Fruit fly (Drosophila melanogaster): Measurements from ENCODE around the gene CG4935.

CG4935 gene

dm6 chr2L:16275177-16275808 lies 13.4 kb downstream of the CG4935 start (continued):
- TF ChIP-seq CG11504 (tag; optimal IDR thresholded peaks at IDR 0.05) = peak; percentile 16
- no peak for TF ChIP-seq gsb-n (tag; optimal IDR thresholded peaks at IDR 0.05)
- peak; percentile 3 for TF ChIP-seq mam (GFP tag; optimal IDR thresholded peaks at IDR 0.05)
- no peak for TF ChIP-seq zen2 (GFP tag; IDR thresholded peaks at IDR 0.05; ENCODE audit: partially characterized antibody)
- TF ChIP-seq CG17359 (tag; optimal IDR thresholded peaks at IDR 0.05) = no peak
- no peak for TF ChIP-seq Bteb2 (GFP tag; optimal IDR thresholded peaks at IDR 0.05)
- no peak for TF ChIP-seq gcm2 (GFP tag; optimal IDR thresholded peaks at IDR 0.05)
- peak; percentile 94 for TF ChIP-seq onecut (GFP tag; IDR thresholded peaks at IDR 0.05)
- no peak for TF ChIP-seq Eip74EF (GFP tag; optimal IDR thresholded peaks at IDR 0.05)
- TF ChIP-seq CG2199 (GFP tag; IDR thresholded peaks at IDR 0.05) = no peak
- no peak for TF ChIP-seq sug (tag; optimal IDR thresholded peaks at IDR 0.05)
- TF ChIP-seq cg (GFP tag; optimal IDR thresholded peaks at IDR 0.05) = peak; percentile 25
- TF ChIP-seq ATbp (GFP tag; optimal IDR thresholded peaks at IDR 0.05) = no peak
- peak in 1 of 2 experiments; percentile 2 for TF ChIP-seq Trl (optimal IDR thresholded peaks at IDR 0.05)
- no peak for TF ChIP-seq Trl (GFP tag; optimal IDR thresholded peaks at IDR 0.05)
- TF ChIP-seq Med (GFP tag) = peak; percentile 56
- TF ChIP-seq ranshi (GFP tag; IDR thresholded peaks at IDR 0.05) = no peak
- no peak for TF ChIP-seq Sin3A (optimal IDR thresholded peaks at IDR 0.05)
- no peak for TF ChIP-seq slp2 (GFP tag; optimal IDR thresholded peaks at IDR 0.05)
- no peak for TF ChIP-seq wor (GFP tag; IDR thresholded peaks at IDR 0.05)
- no peak for TF ChIP-seq CG3838 (GFP tag; optimal IDR thresholded peaks at IDR 0.05)
- no peak for TF ChIP-seq CG2875 (GFP tag; optimal IDR thresholded peaks at IDR 0.05)
- TF ChIP-seq CG31224 (GFP tag; IDR thresholded peaks at IDR 0.05) = peak; percentile 98
- no peak for TF ChIP-seq CG3065 (GFP tag; optimal IDR thresholded peaks at IDR 0.05)
- TF ChIP-seq CG31365 (tag; optimal IDR thresholded peaks at IDR 0.05) = no peak
- TF ChIP-seq CG8944 (GFP tag; optimal IDR thresholded peaks at IDR 0.05) = no peak
- no peak for TF ChIP-seq CG4707 (GFP tag; optimal IDR thresholded peaks at IDR 0.05)
- no peak for TF ChIP-seq sima (GFP tag; optimal IDR thresholded peaks at IDR 0.05)

- TF ChIP-seq crp (GFP tag; optimal IDR thresholded peaks at IDR 0.05) (no peak), CG16813 (GFP tag; IDR thresholded peaks at IDR 0.05; ENCODE audit: partially characterized antibody) (no peak), scrt (GFP tag; optimal IDR thresholded peaks at IDR 0.05) (peak; percentile 50), lola (GFP tag; optimal IDR thresholded peaks at IDR 0.05) (peak in 1 of 3 experiments; percentile 28), gfzf (GFP tag; optimal IDR thresholded peaks at IDR 0.05) (no peak), CG3065 (GFP tag; optimal IDR thresholded peaks at IDR 0.05) (no peak), PHDP (tag; optimal IDR thresholded peaks at IDR 0.05) (peak; percentile 70), HHEX (GFP tag; optimal IDR thresholded peaks at IDR 0.05) (peak; percentile 63), Bdp1 (GFP tag; optimal IDR thresholded peaks at IDR 0.05) (no peak), pros (GFP tag; optimal IDR thresholded peaks at IDR 0.05) (no peak), Dll (GFP tag; IDR thresholded peaks at IDR 0.05; ENCODE audit: partially characterized antibody) (no peak), jigr1 (GFP tag; IDR thresholded peaks at IDR 0.05) (no peak), Eip74EF (GFP tag; optimal IDR thresholded peaks at IDR 0.05) (no peak), ewg (GFP tag; optimal IDR thresholded peaks at IDR 0.05) (no peak), MBD-R2 (GFP tag; IDR thresholded peaks at IDR 0.05) (no peak), bowl (GFP tag; IDR thresholded peaks at IDR 0.05) (no peak), Nf-YB (GFP tag; optimal IDR thresholded peaks at IDR 0.05) (no peak), al (GFP tag; IDR thresholded peaks at IDR 0.05) (no peak), Abd-B (GFP tag; optimal IDR thresholded peaks at IDR 0.05) (no peak), CkIIα-i1 (GFP tag; IDR thresholded peaks at IDR 0.05) (no peak), CG4854 (GFP tag; optimal IDR thresholded peaks at IDR 0.05) (peak; percentile 33), Dip3 (GFP tag; optimal IDR thresholded peaks at IDR 0.05) (peak; percentile 19), CG8359 (GFP tag; optimal IDR thresholded peaks at IDR 0.05; ENCODE audit: borderline replicate concordance) (no peak), CG5245 (GFP tag; optimal IDR thresholded peaks at IDR 0.05) (no peak), bsh (GFP tag; optimal IDR thresholded peaks at IDR 0.05) (peak in 1 of 2 experiments; percentile 41)
These were observed 13.9 kb downstream of the CG4935 start for dm6 chr2L:16275809-16276178.
